Fruit fly (Drosophila melanogaster) whole organism, embryonic: ENCODE measurements around the gene Mst89B.

ENCODE experiments used
- Abd-B ChIP-seq: fragments of 200-800 bp; sonication (Bioruptor generic); optimal IDR thresholded peaks from 2 replicates; lab custom pipeline; 2018; ENCODE audit warnings: missing biosample characterization, mild to moderate bottlenecking, missing genetic modification characterization, moderate library complexity
- Adf1 ChIP-seq: fragments of 200-800 bp; sonication (Bioruptor generic); IDR thresholded peaks from 2 replicates; pipeline ENCODE4 v1.3.6; 2022; ENCODE audit warnings: missing biosample characterization, missing genetic modification characterization
- Asciz ChIP-seq: fragments of 200-800 bp; sonication (Bioruptor generic); optimal IDR thresholded peaks from 2 replicates; lab custom pipeline; 2017; ENCODE audit warnings: missing biosample characterization, mild to moderate bottlenecking, missing genetic modification characterization, missing genetic modification reagents
- CG10209 ChIP-seq: fragments of 200-800 bp; sonication (Bioruptor generic); optimal IDR thresholded peaks from 3 replicates; lab custom pipeline; 2017; ENCODE audit warnings: missing biosample characterization, mild to moderate bottlenecking, missing genetic modification characterization, missing genetic modification reagents
- CG10267 ChIP-seq: fragments of 200-800 bp; sonication (Bioruptor generic); optimal IDR thresholded peaks from 2 replicates; lab custom pipeline; 2018; ENCODE audit warnings: missing biosample characterization, mild to moderate bottlenecking, missing genetic modification characterization, moderate library complexity
- CG10431 ChIP-seq: fragments of 200-800 bp; sonication (Bioruptor generic); optimal IDR thresholded peaks from 3 replicates; lab custom pipeline; 2018; ENCODE audit warnings: missing biosample characterization, mild to moderate bottlenecking, missing genetic modification characterization
- CG10565 ChIP-seq: fragments of 200-800 bp; sonication (Bioruptor generic); optimal IDR thresholded peaks from 3 replicates; lab custom pipeline; 2016; ENCODE audit warnings: missing biosample characterization, mild to moderate bottlenecking, missing genetic modification characterization
- CG12391 ChIP-seq: fragments of 200-800 bp; sonication (Bioruptor generic); optimal IDR thresholded peaks from 3 replicates; lab custom pipeline; 2018; ENCODE audit warnings: missing biosample characterization, mild to moderate bottlenecking, missing genetic modification characterization, moderate library complexity
- CG15479 ChIP-seq: fragments of 200-800 bp; sonication (Bioruptor generic); optimal IDR thresholded peaks from 3 replicates; lab custom pipeline; 2019; ENCODE audit warnings: missing biosample characterization, mild to moderate bottlenecking, missing genetic modification characterization, moderate library complexity
- CG17385 ChIP-seq: fragments of 200-800 bp; sonication (Bioruptor generic); optimal IDR thresholded peaks from 3 replicates; lab custom pipeline; 2018; ENCODE audit warnings: missing biosample characterization, mild to moderate bottlenecking, missing genetic modification characterization
- CG17568 ChIP-seq: fragments of 200-800 bp; sonication (Bioruptor generic); optimal IDR thresholded peaks from 2 replicates; lab custom pipeline; 2018; ENCODE audit warnings: missing biosample characterization, mild to moderate bottlenecking, missing genetic modification characterization, moderate library complexity
- CG18262 ChIP-seq: fragments of 200-800 bp; optimal IDR thresholded peaks from 3 replicates; lab custom pipeline; 2019; ENCODE audit warnings: missing biosample characterization, mild to moderate bottlenecking, missing genetic modification characterization, moderate library complexity
- CG2678 ChIP-seq: fragments of 200-800 bp; sonication (Bioruptor generic); optimal IDR thresholded peaks from 3 replicates; lab custom pipeline; 2019; ENCODE audit warnings: missing biosample characterization, mild to moderate bottlenecking, missing genetic modification characterization, moderate library complexity
- CG3281 ChIP-seq: fragments of 200-800 bp; sonication (Bioruptor generic); optimal IDR thresholded peaks from 3 replicates; lab custom pipeline; 2017; ENCODE audit warnings: missing biosample characterization, mild to moderate bottlenecking, missing genetic modification characterization
- CG34376 ChIP-seq: fragments of 200-800 bp; sonication (Bioruptor generic); optimal IDR thresholded peaks from 2 replicates; lab custom pipeline; 2018; ENCODE audit warnings: missing biosample characterization, mild to moderate bottlenecking, missing genetic modification characterization
- CG3847 ChIP-seq: fragments of 200-800 bp; sonication (Bioruptor generic); IDR thresholded peaks from 2 replicates; pipeline ENCODE4 v1.3.6; 2022; ENCODE audit warnings: missing biosample characterization, missing genetic modification characterization
- CG4282 ChIP-seq: fragments of 200-800 bp; sonication (Bioruptor generic); optimal IDR thresholded peaks from 2 replicates; lab custom pipeline; 2016; ENCODE audit warnings: missing biosample characterization, missing genetic modification characterization
- CG5245 ChIP-seq: fragments of 200-800 bp; sonication (Bioruptor generic); optimal IDR thresholded peaks from 3 replicates; lab custom pipeline; 2016; ENCODE audit warnings: missing biosample characterization, missing genetic modification characterization
- CG7271 ChIP-seq: fragments of 200-800 bp; sonication (Bioruptor generic); optimal IDR thresholded peaks from 2 replicates; lab custom pipeline; 2018; ENCODE audit warnings: missing biosample characterization, mild to moderate bottlenecking, missing genetic modification characterization, moderate library complexity
- CG7839 ChIP-seq: fragments of 200-800 bp; sonication (Bioruptor generic); optimal IDR thresholded peaks from 3 replicates; lab custom pipeline; 2018; ENCODE audit warnings: missing biosample characterization, mild to moderate bottlenecking, missing genetic modification characterization, moderate library complexity
- CG7963 ChIP-seq: fragments of 200-800 bp; sonication (Bioruptor generic); IDR thresholded peaks from 3 replicates; pipeline ENCODE4 v1.3.6; 2022; ENCODE audit warnings: missing biosample characterization, missing genetic modification characterization; ENCODE audit not compliant: partially characterized antibody
- CG8281 ChIP-seq: fragments of 200-800 bp; sonication (Bioruptor generic); optimal IDR thresholded peaks from 2 replicates; lab custom pipeline; 2018; ENCODE audit warnings: missing biosample characterization, mild to moderate bottlenecking, missing genetic modification characterization, moderate library complexity
- D19B ChIP-seq: fragments of 200-800 bp; sonication (Bioruptor generic); optimal IDR thresholded peaks from 2 replicates; lab custom pipeline; 2017; ENCODE audit warnings: missing biosample characterization, mild to moderate bottlenecking, missing genetic modification characterization
- Dfd ChIP-seq, 2 experiments: fragments of >200 bp; optimal IDR thresholded peaks; 2 replicates each; lab custom pipeline; 2017; ENCODE audit warnings: missing biosample characterization in 2 of 2, missing genetic modification characterization in 2 of 2
- HLH54F ChIP-seq: fragments of 200-800 bp; sonication (Bioruptor generic); optimal IDR thresholded peaks from 3 replicates; lab custom pipeline; 2016; ENCODE audit warnings: missing biosample characterization, missing genetic modification characterization
- Max ChIP-seq: fragments of 200-800 bp; sonication (Bioruptor generic); optimal IDR thresholded peaks from 2 replicates; lab custom pipeline; 2016; ENCODE audit warnings: missing biosample characterization, mild to moderate bottlenecking, missing genetic modification characterization
- NK7.1 ChIP-seq: fragments of 200-800 bp; sonication (Bioruptor generic); optimal IDR thresholded peaks from 3 replicates; lab custom pipeline; 2016; ENCODE audit warnings: missing biosample characterization, missing genetic modification characterization
- Nf-YC ChIP-seq: fragments of 200-800 bp; optimal IDR thresholded peaks from 3 replicates; lab custom pipeline; 2019; ENCODE audit warnings: missing biosample characterization, mild to moderate bottlenecking, missing genetic modification characterization, moderate library complexity
- Pdp1 ChIP-seq, 2 experiments: fragments of 200-800 bp; sonication (Bioruptor generic); optimal IDR thresholded peaks; 3 replicates each; lab custom pipeline; 2016; ENCODE audit warnings: missing biosample characterization in 2 of 2, missing genetic modification characterization in 2 of 2, mild to moderate bottlenecking in 1 of 2, moderate library complexity in 1 of 2
- Rx ChIP-seq: fragments of 200-800 bp; sonication (Bioruptor generic); IDR thresholded peaks from 2 replicates; pipeline ENCODE4 v1.3.6; 2022; ENCODE audit warnings: missing biosample characterization, missing genetic modification characterization
- Stat92E ChIP-seq, 3 experiments: fragments of >200 bp in 2 of 3; fragments of 200-800 bp in 1 of 3; sonication (Bioruptor generic) in 1 of 3; optimal IDR thresholded peaks; 2 replicates each; lab custom pipeline; 2017 to 2019; ENCODE audit warnings: missing biosample characterization in 3 of 3, missing genetic modification characterization in 3 of 3, mild to moderate bottlenecking in 1 of 3, moderate library complexity in 1 of 3
- amos ChIP-seq: fragments of 200-800 bp; sonication (Bioruptor generic); IDR thresholded peaks from 2 replicates; pipeline ENCODE4 v1.3.6; 2022; ENCODE audit warnings: missing biosample characterization, missing genetic modification characterization; ENCODE audit not compliant: partially characterized antibody
- bigmax ChIP-seq: fragments of 200-800 bp; sonication (Bioruptor generic); optimal IDR thresholded peaks from 2 replicates; lab custom pipeline; 2018; ENCODE audit warnings: missing biosample characterization, mild to moderate bottlenecking, missing genetic modification characterization
- dysf ChIP-seq: fragments of 200-800 bp; sonication (Bioruptor generic); IDR thresholded peaks from 3 replicates; pipeline ENCODE4 v1.3.6; 2022; ENCODE audit warnings: missing biosample characterization, missing genetic modification characterization
- fd102C ChIP-seq: fragments of 200-800 bp; sonication (Bioruptor generic); optimal IDR thresholded peaks from 2 replicates; lab custom pipeline; 2018; ENCODE audit warnings: missing biosample characterization, mild to moderate bottlenecking, missing genetic modification characterization, moderate library complexity
- gcm ChIP-seq: fragments of 200-800 bp; sonication (Bioruptor generic); optimal IDR thresholded peaks from 2 replicates; lab custom pipeline; 2019; ENCODE audit warnings: missing biosample characterization, mild to moderate bottlenecking, missing genetic modification characterization, moderate library complexity
- gsb-n ChIP-seq: fragments of 200-800 bp; sonication (Bioruptor generic); optimal IDR thresholded peaks from 3 replicates; lab custom pipeline; 2018; ENCODE audit warnings: missing biosample characterization, mild to moderate bottlenecking, missing genetic modification characterization
- ind ChIP-seq: fragments of 200-800 bp; sonication (Bioruptor generic); optimal IDR thresholded peaks from 3 replicates; lab custom pipeline; 2016; ENCODE audit warnings: missing biosample characterization, missing genetic modification characterization
- maf-S ChIP-seq: fragments of 200-800 bp; sonication (Bioruptor generic); optimal IDR thresholded peaks from 2 replicates; lab custom pipeline; 2016; ENCODE audit warnings: missing biosample characterization, missing genetic modification characterization
- mirr ChIP-seq: fragments of 200-800 bp; sonication (Bioruptor generic); optimal IDR thresholded peaks from 3 replicates; lab custom pipeline; 2018; ENCODE audit warnings: missing biosample characterization, mild to moderate bottlenecking, missing genetic modification characterization
- odd ChIP-seq: fragments of 200-800 bp; sonication (Bioruptor generic); optimal IDR thresholded peaks from 2 replicates; lab custom pipeline; 2017; ENCODE audit warnings: missing biosample characterization, mild to moderate bottlenecking, missing genetic modification characterization
- pros ChIP-seq: fragments of 200-800 bp; sonication (Bioruptor generic); optimal IDR thresholded peaks from 3 replicates; lab custom pipeline; 2019; ENCODE audit warnings: missing biosample characterization, mild to moderate bottlenecking, missing genetic modification characterization, moderate library complexity
- pzg ChIP-seq: fragments of 200-800 bp; sonication (Bioruptor generic); optimal IDR thresholded peaks from 3 replicates; lab custom pipeline; 2018; ENCODE audit warnings: missing biosample characterization, mild to moderate bottlenecking, missing genetic modification characterization, moderate library complexity
- salm ChIP-seq: fragments of 200-800 bp; sonication (Bioruptor generic); optimal IDR thresholded peaks from 2 replicates; lab custom pipeline; 2018; ENCODE audit warnings: missing biosample characterization, mild to moderate bottlenecking, missing genetic modification characterization
- schlank ChIP-seq: fragments of 200-800 bp; sonication (Bioruptor generic); optimal IDR thresholded peaks from 2 replicates; lab custom pipeline; 2018; ENCODE audit warnings: missing biosample characterization, mild to moderate bottlenecking, missing genetic modification characterization
- shn ChIP-seq: fragments of 200-800 bp; sonication (Bioruptor generic); optimal IDR thresholded peaks from 3 replicates; lab custom pipeline; 2016; ENCODE audit warnings: missing biosample characterization, missing genetic modification characterization
- toy ChIP-seq: fragments of 200-800 bp; sonication (Bioruptor generic); IDR thresholded peaks from 2 replicates; pipeline ENCODE4 v1.3.6; 2022; ENCODE audit warnings: missing biosample characterization, missing genetic modification characterization
- tx ChIP-seq: fragments of 200-800 bp; sonication (Bioruptor generic); optimal IDR thresholded peaks from 2 replicates; lab custom pipeline; 2016; ENCODE audit warnings: missing biosample characterization, missing genetic modification characterization
- yki ChIP-seq: fragments of >200 bp; optimal IDR thresholded peaks from 3 replicates; lab custom pipeline; 2018
- zen ChIP-seq: fragments of 200-800 bp; sonication (Bioruptor generic); optimal IDR thresholded peaks from 3 replicates; lab custom pipeline; 2018; ENCODE audit warnings: missing biosample characterization, mild to moderate bottlenecking, missing genetic modification characterization, moderate library complexity

Mst89B gene

DNA sequence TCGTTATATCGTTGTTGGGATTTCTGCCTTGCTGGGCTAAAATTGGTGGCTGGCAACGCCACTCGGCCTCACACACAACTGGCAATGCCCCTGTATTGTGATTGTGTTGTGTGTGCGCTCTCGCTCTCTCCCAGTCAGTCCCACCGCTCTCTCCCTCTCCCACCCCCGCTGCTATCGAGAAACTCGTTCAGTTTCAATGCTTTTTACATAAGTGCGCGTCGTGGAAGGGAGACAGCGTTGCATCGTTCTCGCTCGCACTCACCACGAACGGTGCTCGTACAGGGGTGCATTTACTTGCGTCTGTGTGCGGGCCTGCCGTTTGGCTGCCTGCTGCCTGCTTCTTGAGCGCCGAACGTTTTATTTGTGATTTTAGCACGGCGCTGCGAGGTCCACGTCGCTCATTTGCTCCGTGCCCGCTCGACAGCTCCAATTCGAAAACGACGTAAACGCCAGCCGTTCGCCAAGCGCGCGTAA is 24.3 kb upstream of the Mst89B start (continued):
- TF ChIP-seq CG34376 (peak; percentile 93), CG12391 (no peak), Stat92E (GFP tag; optimal IDR thresholded peaks at IDR 0.05; lab: Kevin White, UChicago) (peak in 2 of 3 experiments; percentile 54 to 93), bigmax (GFP tag; lab: Kevin White, UChicago) (peak; percentile 21), NK7.1 (GFP tag; lab: Kevin White, UChicago) (peak; percentile 36), CG4282 (GFP tag; lab: Kevin White, UChicago) (peak; percentile 25), CG17568 (no peak), CG3847 (GFP tag; lab: Robert Waterston, UW) (no peak), amos (GFP tag; lab: Robert Waterston, UW) (no peak), CG3281 (GFP tag; lab: Kevin White, UChicago) (peak; percentile 36), CG10431 (peak; percentile 34), CG15479 (GFP tag; lab: Kevin White, UChicago) (peak; percentile 96), CG7839 (tag; lab: Kevin White, UChicago) (peak; percentile 44), yki (lab: Kevin White, UChicago) (peak; percentile 87), shn (GFP tag; lab: Kevin White, UChicago) (peak; percentile 36), tx (GFP tag; lab: Kevin White, UChicago) (no peak), zen (tag; lab: Kevin White, UChicago) (peak; percentile 64), gsb-n (tag; lab: Kevin White, UChicago) (peak; percentile 26), CG10209 (GFP tag; lab: Kevin White, UChicago) (peak; percentile 60), pzg (peak; percentile 40), Pdp1 (GFP tag; optimal IDR thresholded peaks at IDR 0.05; lab: Kevin White, UChicago) (peak in 1 of 2 experiments; percentile 100), Rx (GFP tag; lab: Robert Waterston, UW) (no peak), CG10565 (GFP tag; lab: Kevin White, UChicago) (no peak), CG17385 (GFP tag; lab: Kevin White, UChicago) (peak; percentile 75), Asciz (GFP tag; lab: Kevin White, UChicago) (peak; percentile 8), toy (GFP tag; lab: Robert Waterston, UW) (no peak), Adf1 (GFP tag; lab: Robert Waterston, UW) (no peak), Nf-YC (tag; lab: Kevin White, UChicago) (peak; percentile 78), fd102C (GFP tag; lab: Kevin White, UChicago) (peak; percentile 2), CG7963 (GFP tag; lab: Robert Waterston, UW) (no peak), mirr (peak; percentile 91), maf-S (peak; percentile 33), pros (GFP tag; lab: Kevin White, UChicago) (peak; percentile 95), salm (peak; percentile 5), ind (no peak), Abd-B (GFP tag; lab: Kevin White, UChicago) (peak; percentile 41), CG2678 (tag; lab: Kevin White, UChicago) (peak; percentile 29), CG8281 (tag; lab: Kevin White, UChicago) (peak; percentile 20), dysf (GFP tag; lab: Robert Waterston, UW) (no peak), Dfd (GFP tag; optimal IDR thresholded peaks at IDR 0.05; lab: Kevin White, UChicago) (no peak), odd (GFP tag; lab: Kevin White, UChicago) (peak; percentile 49), gcm (GFP tag; lab: Kevin White, UChicago) (peak; percentile 90), CG5245 (GFP tag; lab: Kevin White, UChicago) (peak; percentile 4), D19B (peak; percentile 17), HLH54F (GFP tag; lab: Kevin White, UChicago) (no peak), schlank (tag; lab: Kevin White, UChicago) (peak; percentile 31), CG18262 (tag; lab: Kevin White, UChicago) (peak; percentile 40), CG7271 (no peak), Max (GFP tag; lab: Kevin White, UChicago) (no peak), CG10267 (peak; percentile 7)
